Fruit fly (Drosophila melanogaster) whole organism, embryonic: Measurements from ENCODE around the gene CG6928.

Experiments used
- Atf-2 ChIP-seq: fragments of 200-800 bp; sonication (Bioruptor generic); optimal IDR thresholded peaks from 2 replicates; lab custom pipeline; 2016; ENCODE audit warnings: missing biosample characterization, missing genetic modification characterization
- CG10654 ChIP-seq: fragments of 200-800 bp; sonication (Bioruptor generic); optimal IDR thresholded peaks from 2 replicates; lab custom pipeline; 2016; ENCODE audit warnings: missing biosample characterization, missing genetic modification characterization
- CG11456 ChIP-seq: fragments of 200-800 bp; sonication (Bioruptor generic); IDR thresholded peaks from 3 replicates; pipeline ENCODE4 v1.3.6; 2022; ENCODE audit warnings: missing biosample characterization, missing genetic modification characterization
- CG12219 ChIP-seq: fragments of 200-800 bp; sonication (Bioruptor generic); optimal IDR thresholded peaks from 3 replicates; lab custom pipeline; 2018; ENCODE audit warnings: missing biosample characterization, mild to moderate bottlenecking, missing genetic modification characterization
- CG12299 ChIP-seq: fragments of 200-800 bp; sonication (Bioruptor generic); optimal IDR thresholded peaks from 2 replicates; lab custom pipeline; 2018; ENCODE audit warnings: missing biosample characterization, mild to moderate bottlenecking, missing genetic modification characterization
- CG13424 ChIP-seq: fragments of 200-800 bp; sonication (Bioruptor generic); optimal IDR thresholded peaks from 2 replicates; lab custom pipeline; 2019; ENCODE audit warnings: missing biosample characterization, mild to moderate bottlenecking, missing genetic modification characterization, moderate library complexity
- CG14965 ChIP-seq: fragments of 200-800 bp; sonication (Bioruptor generic); optimal IDR thresholded peaks from 2 replicates; lab custom pipeline; 2016; ENCODE audit warnings: missing biosample characterization, missing genetic modification characterization, borderline replicate concordance
- CG1792 ChIP-seq: fragments of 200-800 bp; sonication (Bioruptor generic); optimal IDR thresholded peaks from 2 replicates; lab custom pipeline; 2016; ENCODE audit warnings: missing biosample characterization, missing genetic modification characterization
- CG2202 ChIP-seq: fragments of 200-800 bp; sonication (Bioruptor generic); optimal IDR thresholded peaks from 2 replicates; lab custom pipeline; 2018; ENCODE audit warnings: missing biosample characterization, mild to moderate bottlenecking, missing genetic modification characterization
- CG30403 ChIP-seq: fragments of 200-800 bp; sonication (Bioruptor generic); optimal IDR thresholded peaks from 3 replicates; lab custom pipeline; 2016; ENCODE audit warnings: missing biosample characterization, missing genetic modification characterization
- CG3065 ChIP-seq: fragments of 200-800 bp; sonication (Bioruptor generic); optimal IDR thresholded peaks from 2 replicates; lab custom pipeline; 2016; ENCODE audit warnings: missing biosample characterization, missing genetic modification characterization
- CG3407 ChIP-seq: fragments of 200-800 bp; sonication (Bioruptor generic); optimal IDR thresholded peaks from 2 replicates; lab custom pipeline; 2018; ENCODE audit warnings: missing biosample characterization, mild to moderate bottlenecking, missing genetic modification characterization
- CG3838 ChIP-seq: fragments of 200-800 bp; sonication (Bioruptor generic); optimal IDR thresholded peaks from 3 replicates; lab custom pipeline; 2016; ENCODE audit warnings: missing biosample characterization, missing genetic modification characterization
- CG43689 ChIP-seq: fragments of 200-800 bp; sonication (Bioruptor generic); IDR thresholded peaks from 2 replicates; pipeline ENCODE4 v1.3.6; 2022; ENCODE audit warnings: missing biosample characterization, missing genetic modification characterization
- CG4854 ChIP-seq: fragments of 200-800 bp; sonication (Bioruptor generic); optimal IDR thresholded peaks from 2 replicates; lab custom pipeline; 2016; ENCODE audit warnings: missing biosample characterization, missing genetic modification characterization, inconsistent platforms
- CG5953 ChIP-seq: fragments of 200-800 bp; sonication (Bioruptor generic); IDR thresholded peaks from 2 replicates; pipeline ENCODE4 v1.3.6; 2022; ENCODE audit warnings: missing biosample characterization, missing genetic modification characterization
- CG7271 ChIP-seq: fragments of 200-800 bp; sonication (Bioruptor generic); optimal IDR thresholded peaks from 2 replicates; lab custom pipeline; 2018; ENCODE audit warnings: missing biosample characterization, mild to moderate bottlenecking, missing genetic modification characterization, moderate library complexity
- CG7357 ChIP-seq: fragments of 200-800 bp; sonication (Bioruptor generic); IDR thresholded peaks from 3 replicates; pipeline ENCODE4 v1.3.6; 2022; ENCODE audit warnings: missing biosample characterization, missing genetic modification characterization
- CG7786 ChIP-seq: fragments of 200-800 bp; sonication (Bioruptor generic); optimal IDR thresholded peaks from 2 replicates; lab custom pipeline; 2016; ENCODE audit warnings: missing biosample characterization, missing genetic modification characterization
- CG7839 ChIP-seq: fragments of 200-800 bp; sonication (Bioruptor generic); optimal IDR thresholded peaks from 3 replicates; lab custom pipeline; 2018; ENCODE audit warnings: missing biosample characterization, mild to moderate bottlenecking, missing genetic modification characterization, moderate library complexity
- CG7987 ChIP-seq: fragments of 200-800 bp; sonication (Bioruptor generic); optimal IDR thresholded peaks from 2 replicates; lab custom pipeline; 2018; ENCODE audit warnings: missing biosample characterization, mild to moderate bottlenecking, missing genetic modification characterization, moderate library complexity
- CG8290 ChIP-seq, 3 experiments: fragments of 200-800 bp; sonication (Bioruptor generic); optimal IDR thresholded peaks; 2 replicates each; lab custom pipeline; 2016 to 2019; ENCODE audit warnings: missing biosample characterization in 3 of 3, missing genetic modification characterization in 3 of 3, mild to moderate bottlenecking in 2 of 3, moderate library complexity in 1 of 3
- D19A ChIP-seq: fragments of 200-800 bp; optimal IDR thresholded peaks from 3 replicates; lab custom pipeline; 2019; ENCODE audit warnings: missing biosample characterization, mild to moderate bottlenecking, missing genetic modification characterization, moderate library complexity
- Dref ChIP-seq: fragments of 200-800 bp; sonication (Bioruptor generic); IDR thresholded peaks from 2 replicates; pipeline ENCODE4 v1.3.6; 2022; ENCODE audit warnings: missing biosample characterization, missing genetic modification characterization
- Eip74EF ChIP-seq, 2 experiments: fragments of 200-800 bp in 1 of 2; fragments of >200 bp in 1 of 2; sonication (Bioruptor generic) in 1 of 2; optimal IDR thresholded peaks; 2 replicates each; lab custom pipeline; 2017 to 2019; ENCODE audit warnings: missing biosample characterization in 2 of 2, missing genetic modification characterization in 2 of 2, mild to moderate bottlenecking in 1 of 2, moderate library complexity in 1 of 2
- GATAe ChIP-seq: fragments of 200-800 bp; sonication (Bioruptor generic); conservative IDR thresholded peaks from 2 replicates; pipeline ENCODE4 v1.3.6; 2022; ENCODE audit warnings: missing biosample characterization, missing genetic modification characterization
- Gsc ChIP-seq: fragments of 200-800 bp; sonication (Bioruptor generic); IDR thresholded peaks from 2 replicates; pipeline ENCODE4 v1.3.6; 2022; ENCODE audit warnings: missing biosample characterization, missing genetic modification characterization
- Hmr ChIP-seq: fragments of 200-800 bp; sonication (Bioruptor generic); optimal IDR thresholded peaks from 3 replicates; lab custom pipeline; 2017; ENCODE audit warnings: mild to moderate bottlenecking, missing biosample characterization, missing genetic modification reagents, missing genetic modification characterization
- Med ChIP-seq: fragments of 200-800 bp; sonication (Bioruptor generic); peaks from one replicate; lab custom pipeline; 2016; ENCODE audit warnings: missing biosample characterization, missing genetic modification characterization, mild to moderate bottlenecking, inconsistent platforms, moderate library complexity
- NC2α ChIP-seq: fragments of 200-800 bp; sonication (Bioruptor generic); optimal IDR thresholded peaks from 2 replicates; lab custom pipeline; 2016; ENCODE audit warnings: missing biosample characterization, missing genetic modification characterization
- Neu2 ChIP-seq: fragments of 200-800 bp; sonication (Bioruptor generic); optimal IDR thresholded peaks from 3 replicates; lab custom pipeline; 2016; ENCODE audit warnings: missing biosample characterization, missing genetic modification characterization, borderline replicate concordance
- Oli ChIP-seq: fragments of 200-800 bp; sonication (Bioruptor generic); optimal IDR thresholded peaks from 2 replicates; lab custom pipeline; 2018; ENCODE audit warnings: missing biosample characterization, mild to moderate bottlenecking, missing genetic modification characterization, moderate library complexity
- Sox102F ChIP-seq: fragments of 200-800 bp; sonication (Bioruptor generic); optimal IDR thresholded peaks from 2 replicates; lab custom pipeline; 2018; ENCODE audit warnings: missing biosample characterization, mild to moderate bottlenecking, missing genetic modification characterization, moderate library complexity
- ab ChIP-seq: fragments of 200-800 bp; sonication (Bioruptor generic); optimal IDR thresholded peaks from 2 replicates; lab custom pipeline; 2016; ENCODE audit warnings: missing biosample characterization, missing genetic modification characterization
- btn ChIP-seq: fragments of 200-800 bp; sonication (Bioruptor generic); optimal IDR thresholded peaks from 2 replicates; lab custom pipeline; 2016; ENCODE audit warnings: missing biosample characterization, missing genetic modification characterization
- cg ChIP-seq: fragments of 200-800 bp; sonication (Bioruptor generic); optimal IDR thresholded peaks from 3 replicates; lab custom pipeline; 2019; ENCODE audit warnings: missing biosample characterization, mild to moderate bottlenecking, missing genetic modification characterization, moderate library complexity
- crp ChIP-seq, 2 experiments: fragments of 200-800 bp; sonication (Bioruptor generic); optimal IDR thresholded peaks; 2 replicates in 1 of 2; 3 replicates in 1 of 2; lab custom pipeline; 2017; ENCODE audit warnings: missing biosample characterization in 2 of 2, missing genetic modification characterization in 2 of 2, mild to moderate bottlenecking in 1 of 2, moderate library complexity in 1 of 2
- danr ChIP-seq: fragments of 200-800 bp; sonication (Bioruptor generic); IDR thresholded peaks from 2 replicates; pipeline ENCODE4 v1.3.6; 2022; ENCODE audit warnings: missing biosample characterization, missing genetic modification characterization
- dm ChIP-seq: fragments of 200-800 bp; sonication (Bioruptor generic); optimal IDR thresholded peaks from 3 replicates; lab custom pipeline; 2016; ENCODE audit warnings: missing biosample characterization, missing genetic modification characterization
- en ChIP-seq: fragments of 200-800 bp; sonication (Bioruptor generic); optimal IDR thresholded peaks from 2 replicates; lab custom pipeline; 2016; ENCODE audit warnings: missing biosample characterization, missing genetic modification characterization
- eve ChIP-seq, 2 experiments: fragments of >200 bp; optimal IDR thresholded peaks; 2 replicates each; lab custom pipeline; 2017; ENCODE audit warnings: missing biosample characterization in 2 of 2, missing genetic modification characterization in 2 of 2
- her ChIP-seq: fragments of 200-800 bp; sonication (Bioruptor generic); optimal IDR thresholded peaks from 2 replicates; lab custom pipeline; 2016; ENCODE audit warnings: missing biosample characterization, missing genetic modification characterization
- luna ChIP-seq: fragments of 200-800 bp; sonication (Bioruptor generic); optimal IDR thresholded peaks from 2 replicates; lab custom pipeline; 2016; ENCODE audit warnings: missing biosample characterization, missing genetic modification characterization
- oc ChIP-seq: fragments of 200-800 bp; sonication (Bioruptor generic); optimal IDR thresholded peaks from 2 replicates; lab custom pipeline; 2018; ENCODE audit warnings: missing biosample characterization, mild to moderate bottlenecking, missing genetic modification characterization, moderate library complexity
- pfk ChIP-seq: fragments of 200-800 bp; sonication (Bioruptor generic); optimal IDR thresholded peaks from 2 replicates; lab custom pipeline; 2018; ENCODE audit warnings: missing biosample characterization, mild to moderate bottlenecking, missing genetic modification characterization, moderate library complexity
- sisA ChIP-seq: fragments of 200-800 bp; sonication (Bioruptor generic); IDR thresholded peaks from 2 replicates; pipeline ENCODE4 v1.3.6; 2022; ENCODE audit warnings: missing biosample characterization, missing genetic modification characterization
- so ChIP-seq: fragments of 200-800 bp; sonication (Bioruptor generic); IDR thresholded peaks from 3 replicates; pipeline ENCODE4 v1.3.6; 2022; ENCODE audit warnings: missing biosample characterization, missing genetic modification characterization
- ssp ChIP-seq: fragments of 200-800 bp; sonication (Bioruptor generic); IDR thresholded peaks from 2 replicates; pipeline ENCODE4 v1.3.6; 2022; ENCODE audit warnings: missing biosample characterization, missing genetic modification characterization
- stwl ChIP-seq: fragments of 200-800 bp; sonication (Bioruptor generic); optimal IDR thresholded peaks from 3 replicates; lab custom pipeline; 2018; ENCODE audit warnings: missing biosample characterization, mild to moderate bottlenecking, missing genetic modification characterization, moderate library complexity
- tio ChIP-seq: fragments of 200-800 bp; sonication (Bioruptor generic); optimal IDR thresholded peaks from 2 replicates; lab custom pipeline; 2017; ENCODE audit warnings: missing biosample characterization, missing genetic modification characterization, inconsistent platforms
- vfl ChIP-seq: fragments of 200-800 bp; sonication (Bioruptor generic); optimal IDR thresholded peaks from 2 replicates; lab custom pipeline; 2016; ENCODE audit warnings: missing biosample characterization, missing genetic modification characterization

Gene CG6928

DNA sequence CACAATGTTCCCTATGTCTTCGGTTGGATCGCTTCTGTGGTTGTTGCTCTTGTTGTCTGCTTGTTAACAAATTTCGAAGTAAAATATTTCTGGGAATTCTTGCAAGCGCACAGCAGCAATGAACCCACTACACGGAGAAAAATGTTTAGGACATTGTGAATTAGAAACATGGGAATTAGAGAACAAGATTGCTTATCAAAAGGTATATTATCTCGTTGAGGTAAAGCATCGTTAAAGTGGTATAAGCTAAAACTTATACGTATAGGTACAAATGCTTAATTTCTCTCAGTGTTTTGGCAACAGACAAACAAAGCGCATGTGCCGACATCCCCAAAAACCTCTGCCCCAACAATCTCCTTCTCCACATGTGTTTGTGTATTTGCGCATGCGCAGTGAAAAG, 50.7 kb downstream of the CG6928 start:
- TF ChIP-seq CG7839 (tag; lab: Kevin White, UChicago): peak; percentile 34
- TF ChIP-seq Gsc (GFP tag; lab: Robert Waterston, UW): 0 out of 2 replicates have a peak, but pooled peaks have one; percentile 22
- peak; percentile 57 for TF ChIP-seq her (GFP tag; lab: Kevin White, UChicago)
- 0 out of 3 replicates have a peak, but pooled peaks have one; percentile 9 for TF ChIP-seq CG7357
- peak; percentile 19 for TF ChIP-seq stwl
- TF ChIP-seq cg: no peak
- peak; percentile 36 for TF ChIP-seq Oli
- no peak for TF ChIP-seq sisA (GFP tag; lab: Robert Waterston, UW)
- peak; percentile 45 for TF ChIP-seq Sox102F (GFP tag; lab: Kevin White, UChicago)
- peak; percentile 11 for TF ChIP-seq tio (GFP tag; lab: Kevin White, UChicago)
- no peak for TF ChIP-seq CG2202 (tag; lab: Kevin White, UChicago)
- TF ChIP-seq D19A (tag; lab: Kevin White, UChicago): peak; percentile 67
- no peak for TF ChIP-seq Atf-2 (GFP tag; lab: Kevin White, UChicago)
- TF ChIP-seq danr (GFP tag; lab: Robert Waterston, UW): no peak
- no peak for TF ChIP-seq CG3838
- no peak for TF ChIP-seq luna (GFP tag; lab: Kevin White, UChicago)
- TF ChIP-seq pfk: no peak
- TF ChIP-seq CG5953: no peak
- TF ChIP-seq ab (GFP tag; lab: Kevin White, UChicago): no peak
- no peak for TF ChIP-seq CG7786
- no peak for TF ChIP-seq vfl (GFP tag; lab: Kevin White, UChicago)
- TF ChIP-seq CG10654 (GFP tag; lab: Kevin White, UChicago): peak; percentile 22
- TF ChIP-seq Hmr (GFP tag; lab: Kevin White, UChicago): no peak
- no peak for TF ChIP-seq CG14965
- peak; percentile 1 for TF ChIP-seq CG3407 (GFP tag; lab: Kevin White, UChicago)
- no peak for TF ChIP-seq CG43689
- no peak for TF ChIP-seq GATAe (GFP tag; lab: Robert Waterston, UW)
- TF ChIP-seq CG11456 (GFP tag; lab: Robert Waterston, UW): 0 out of 3 replicates have a peak, but pooled peaks have one; percentile 44
- no peak for TF ChIP-seq CG7271 (tag; lab: Kevin White, UChicago)
- TF ChIP-seq en (GFP tag; lab: Kevin White, UChicago): peak; percentile 58
- TF ChIP-seq CG4854 (GFP tag; lab: Kevin White, UChicago): no peak
- no peak for TF ChIP-seq Eip74EF (GFP tag; optimal IDR thresholded peaks at IDR 0.05; lab: Kevin White, UChicago)
- TF ChIP-seq CG30403: peak; percentile 51
- peak; percentile 86 for TF ChIP-seq Med (GFP tag; lab: Kevin White, UChicago)
- peak; percentile 4 for TF ChIP-seq CG12219 (GFP tag; lab: Kevin White, UChicago)
- 0 out of 2 replicates have a peak, but pooled peaks have one; percentile 6 for TF ChIP-seq ssp (GFP tag; lab: Robert Waterston, UW)
- no peak for TF ChIP-seq btn (GFP tag; lab: Kevin White, UChicago)
- no peak for TF ChIP-seq Neu2 (GFP tag; lab: Kevin White, UChicago)
- TF ChIP-seq CG1792: no peak
- TF ChIP-seq eve (GFP tag; optimal IDR thresholded peaks at IDR 0.05; lab: Kevin White, UChicago): no peak
- no peak for TF ChIP-seq CG12299 (tag; lab: Kevin White, UChicago)
- TF ChIP-seq Dref (GFP tag; lab: Robert Waterston, UW): no peak
- TF ChIP-seq CG8290 (GFP tag; optimal IDR thresholded peaks at IDR 0.05; lab: Kevin White, UChicago): no peak
- TF ChIP-seq CG8290 (tag; optimal IDR thresholded peaks at IDR 0.05; lab: Kevin White, UChicago): peak in 1 of 2 experiments; percentile 12
- TF ChIP-seq CG13424: no peak
- no peak for TF ChIP-seq oc (tag; lab: Kevin White, UChicago)
- no peak for TF ChIP-seq NC2α (GFP tag; lab: Kevin White, UChicago)
- no peak; the same call in 2 of the 3 replicates for TF ChIP-seq so (GFP tag; lab: Robert Waterston, UW)
- TF ChIP-seq dm (GFP tag; lab: Kevin White, UChicago): no peak
- TF ChIP-seq CG3065 (GFP tag; lab: Kevin White, UChicago): no peak
- no peak for TF ChIP-seq CG7987 (GFP tag; lab: Kevin White, UChicago)
- no peak for TF ChIP-seq crp (GFP tag; optimal IDR thresholded peaks at IDR 0.05; lab: Kevin White, UChicago)
